Worm (Caenorhabditis elegans) whole organism, early embryonic: Measurements from ENCODE around the gene Y4C6B.4.

Experiments used
- B0310.2 ChIP-seq: sonication (generic microtip); optimal IDR thresholded peaks from 2 replicates; lab custom pipeline; 2016; ENCODE audit warnings: mild to moderate bottlenecking, missing genetic modification characterization, missing compliant biosample characterization
- F13C5.2 ChIP-seq: sonication (generic microtip); optimal IDR thresholded peaks from 2 replicates; lab custom pipeline; 2017; ENCODE audit warnings: mild to moderate bottlenecking, missing genetic modification characterization, inconsistent platforms, missing compliant biosample characterization
- aly-1 ChIP-seq: sonication (generic microtip); optimal IDR thresholded peaks from 2 replicates; lab custom pipeline; 2016; ENCODE audit warnings: missing genetic modification characterization, missing compliant biosample characterization
- flt-1 ChIP-seq: fragments of 200-800 bp; sonication (Bioruptor generic); IDR thresholded peaks from 2 replicates; pipeline ENCODE4 v1.3.6; 2022; ENCODE audit warnings: missing genetic modification characterization, missing compliant biosample characterization
- hmbx-1 ChIP-seq: sonication (generic microtip); optimal IDR thresholded peaks from 2 replicates; lab custom pipeline; 2016; ENCODE audit warnings: mild to moderate bottlenecking, missing genetic modification characterization, missing compliant biosample characterization
- hnd-1 ChIP-seq: sonication (generic microtip); optimal IDR thresholded peaks from 2 replicates; lab custom pipeline; 2016; ENCODE audit warnings: missing genetic modification characterization, missing compliant biosample characterization
- pes-1 ChIP-seq: fragments of 200-800 bp; sonication (Bioruptor generic); IDR thresholded peaks from 2 replicates; pipeline ENCODE4 v1.3.6; 2022; ENCODE audit warnings: missing genetic modification reagents, missing genetic modification characterization, missing compliant biosample characterization
- scrt-1 ChIP-seq: fragments of 200-800 bp; sonication (Bioruptor generic); IDR thresholded peaks from 2 replicates; pipeline ENCODE4 v1.3.6; 2022; ENCODE audit warnings: missing genetic modification characterization, missing compliant biosample characterization
- tbx-11 ChIP-seq: fragments of 200-800 bp; sonication (Bioruptor generic); IDR thresholded peaks from 2 replicates; pipeline ENCODE4 v1.3.6; 2022; ENCODE audit warnings: missing genetic modification characterization, missing compliant biosample characterization
- tra-4 ChIP-seq: sonication (generic microtip); optimal IDR thresholded peaks from 2 replicates; lab custom pipeline; 2017; ENCODE audit warnings: missing genetic modification characterization, missing compliant biosample characterization

DNA sequence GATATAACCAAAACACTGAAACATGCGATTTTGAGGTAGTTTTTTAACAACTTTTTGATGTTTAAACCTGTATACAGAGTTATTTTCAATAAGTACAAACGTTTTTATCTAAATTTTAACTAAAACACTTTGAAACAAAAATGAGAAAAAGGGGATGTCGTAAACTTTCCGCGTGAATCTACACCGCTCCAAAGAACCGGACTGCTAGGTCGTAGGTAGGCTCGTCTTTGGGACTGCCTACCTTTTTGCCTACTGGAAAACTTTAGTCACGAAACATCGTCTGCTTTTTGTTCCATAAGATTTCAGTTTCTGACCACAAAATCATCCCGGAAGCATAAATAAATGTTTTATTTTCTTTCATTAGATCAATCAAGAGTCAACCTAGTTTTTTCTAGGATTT is 35.0 kb upstream of the Y4C6B.4 start:
- TF ChIP-seq F13C5.2 (tag; lab: Kevin White, UChicago), result no peak
- no peak for TF ChIP-seq pes-1
- no peak for TF ChIP-seq aly-1 (tag; lab: Kevin White, UChicago)
- no peak for TF ChIP-seq tra-4 (tag; lab: Kevin White, UChicago)
- no peak for TF ChIP-seq scrt-1 (GFP tag; lab: Robert Waterston, UW)
- no peak for TF ChIP-seq hmbx-1
- TF ChIP-seq B0310.2 (tag; lab: Kevin White, UChicago), result no peak
- no peak for TF ChIP-seq tbx-11
- TF ChIP-seq flt-1 (GFP tag; lab: Robert Waterston, UW), result no peak
- TF ChIP-seq hnd-1 (tag; lab: Kevin White, UChicago), result no peak
